Fruit fly (Drosophila melanogaster): Measurements from ENCODE around the gene MED30.

MED30 gene

dm6 chr3L:629353-629915 is 24.5 kb downstream of the MED30 start (continued):
- TF ChIP-seq CG6813 (GFP tag; optimal IDR thresholded peaks at IDR 0.05) (peak; percentile 34), so (GFP tag; IDR thresholded peaks at IDR 0.05) (0 out of 3 replicates have a peak, but pooled peaks have one; percentile 5), da (GFP tag; optimal IDR thresholded peaks at IDR 0.05) (no peak), Dref (GFP tag; IDR thresholded peaks at IDR 0.05) (no peak), Bdp1 (GFP tag; optimal IDR thresholded peaks at IDR 0.05) (no peak), CG16813 (GFP tag; IDR thresholded peaks at IDR 0.05; ENCODE audit: partially characterized antibody) (no peak), HHEX (GFP tag; optimal IDR thresholded peaks at IDR 0.05) (peak; percentile 13), Taf1 (GFP tag; IDR thresholded peaks at IDR 0.05) (no peak), lola (GFP tag; optimal IDR thresholded peaks at IDR 0.05) (no peak), ttk (GFP tag; IDR thresholded peaks at IDR 0.05) (no peak), CG5245 (GFP tag; optimal IDR thresholded peaks at IDR 0.05) (no peak), CG2678 (tag; optimal IDR thresholded peaks at IDR 0.05) (peak; percentile 33), CG6272 (GFP tag; IDR thresholded peaks at IDR 0.05) (no peak), dan (GFP tag; IDR thresholded peaks at IDR 0.05) (no peak), luna (GFP tag; optimal IDR thresholded peaks at IDR 0.05) (no peak), Gug (GFP tag; IDR thresholded peaks at IDR 0.05) (no peak), Fer1 (GFP tag; optimal IDR thresholded peaks at IDR 0.05) (peak; percentile 34), ewg (GFP tag; optimal IDR thresholded peaks at IDR 0.05) (no peak), CG12769 (tag; optimal IDR thresholded peaks at IDR 0.05) (peak; percentile 78), inv (GFP tag; IDR thresholded peaks at IDR 0.05; ENCODE audit: partially characterized antibody) (no peak), CG30431 (GFP tag; optimal IDR thresholded peaks at IDR 0.05) (no peak), CG11695 (GFP tag; IDR thresholded peaks at IDR 0.05) (0 out of 3 replicates have a peak, but pooled peaks have one; percentile 5), CG7987 (GFP tag; optimal IDR thresholded peaks at IDR 0.05) (peak; percentile 33), CG8765 (GFP tag; IDR thresholded peaks at IDR 0.05) (no peak), CG7928 (GFP tag; optimal IDR thresholded peaks at IDR 0.05) (peak; percentile 72), vvl (GFP tag; IDR thresholded peaks at IDR 0.05) (no peak), br (optimal IDR thresholded peaks at IDR 0.05) (no peak), Hr3 (GFP tag; optimal IDR thresholded peaks at IDR 0.05) (no peak), Hsf (GFP tag; optimal IDR thresholded peaks at IDR 0.05) (no peak), repo (GFP tag; optimal IDR thresholded peaks at IDR 0.05) (no peak), CG4282 (GFP tag; optimal IDR thresholded peaks at IDR 0.05) (no peak), CG12071 (GFP tag; optimal IDR thresholded peaks at IDR 0.05) (peak; percentile 40), Dad (GFP tag; optimal IDR thresholded peaks at IDR 0.05) (no peak), amos (GFP tag; IDR thresholded peaks at IDR 0.05; ENCODE audit: partially characterized antibody) (no peak), CG16863 (GFP tag; optimal IDR thresholded peaks at IDR 0.05) (no peak), lilli (GFP tag; optimal IDR thresholded peaks at IDR 0.05) (no peak), CG17186 (GFP tag; optimal IDR thresholded peaks at IDR 0.05) (no peak), ERR (GFP tag; optimal IDR thresholded peaks at IDR 0.05) (no peak), CG7271 (tag; optimal IDR thresholded peaks at IDR 0.05) (no peak), CG10979 (tag; optimal IDR thresholded peaks at IDR 0.05) (no peak), NC2β (GFP tag; optimal IDR thresholded peaks at IDR 0.05) (no peak), fd96Cb (tag; optimal IDR thresholded peaks at IDR 0.05) (no peak), lab (GFP tag; optimal IDR thresholded peaks at IDR 0.05) (peak; percentile 70), CG13287 (GFP tag; IDR thresholded peaks at IDR 0.05; ENCODE audit: partially characterized antibody) (no peak; the same call in 1 of the 2 replicates), sima (GFP tag; optimal IDR thresholded peaks at IDR 0.05) (no peak), CG18619 (GFP tag; optimal IDR thresholded peaks at IDR 0.05) (no peak), CoRest (tag; optimal IDR thresholded peaks at IDR 0.05) (no peak), nom (GFP tag; optimal IDR thresholded peaks at IDR 0.05) (no peak), tx (GFP tag; optimal IDR thresholded peaks at IDR 0.05) (peak; percentile 28), CG8478 (optimal IDR thresholded peaks at IDR 0.05) (peak; percentile 37), trem (tag; optimal IDR thresholded peaks at IDR 0.05) (no peak)

Measured in whole organism, embryonic.